Worm (Caenorhabditis elegans) whole organism, early embryonic: Measurements from ENCODE around the gene str-116.

Experiments
- F13C5.2 ChIP-seq: sonication (generic microtip); optimal IDR thresholded peaks from 2 replicates; lab custom pipeline; 2017; ENCODE audit warnings: mild to moderate bottlenecking, missing genetic modification characterization, inconsistent platforms, missing compliant biosample characterization
- aly-1 ChIP-seq: sonication (generic microtip); optimal IDR thresholded peaks from 2 replicates; lab custom pipeline; 2016; ENCODE audit warnings: missing genetic modification characterization, missing compliant biosample characterization
- ama-1 ChIP-seq: fragments of 150-350 bp; optimal IDR thresholded peaks from 2 replicates; lab custom pipeline; 2014
- ceh-13 ChIP-seq: fragments of 200-800 bp; sonication (Bioruptor generic); optimal IDR thresholded peaks from 2 replicates; lab custom pipeline; 2018; ENCODE audit warnings: mild to moderate bottlenecking, missing genetic modification characterization, missing compliant biosample characterization
- ceh-36 ChIP-seq: sonication (generic microtip); optimal IDR thresholded peaks from 2 replicates; lab custom pipeline; 2016; ENCODE audit warnings: missing genetic modification characterization, inconsistent platforms, missing compliant biosample characterization
- ets-7 ChIP-seq: sonication (generic microtip); optimal IDR thresholded peaks from 2 replicates; lab custom pipeline; 2016; ENCODE audit warnings: missing genotype, missing genetic modification characterization, missing compliant biosample characterization
- flt-1 ChIP-seq: fragments of 200-800 bp; sonication (Bioruptor generic); IDR thresholded peaks from 2 replicates; pipeline ENCODE4 v1.3.6; 2022; ENCODE audit warnings: missing genetic modification characterization, missing compliant biosample characterization
- hmbx-1 ChIP-seq: sonication (generic microtip); optimal IDR thresholded peaks from 2 replicates; lab custom pipeline; 2016; ENCODE audit warnings: mild to moderate bottlenecking, missing genetic modification characterization, missing compliant biosample characterization
- hmg-4 ChIP-seq: fragments of 200-800 bp; sonication (Bioruptor generic); optimal IDR thresholded peaks from 2 replicates; lab custom pipeline; 2018; ENCODE audit warnings: mild to moderate bottlenecking, missing genetic modification characterization, missing compliant biosample characterization
- hnd-1 ChIP-seq: sonication (generic microtip); optimal IDR thresholded peaks from 2 replicates; lab custom pipeline; 2016; ENCODE audit warnings: missing genetic modification characterization, missing compliant biosample characterization
- scrt-1 ChIP-seq: fragments of 200-800 bp; sonication (Bioruptor generic); IDR thresholded peaks from 2 replicates; pipeline ENCODE4 v1.3.6; 2022; ENCODE audit warnings: missing genetic modification characterization, missing compliant biosample characterization
- sea-1 ChIP-seq: fragments of 200-800 bp; sonication (Bioruptor generic); conservative IDR thresholded peaks from 2 replicates; pipeline ENCODE4 v1.3.6; 2022; ENCODE audit warnings: missing genetic modification characterization, missing compliant biosample characterization
- tbx-11 ChIP-seq: fragments of 200-800 bp; sonication (Bioruptor generic); IDR thresholded peaks from 2 replicates; pipeline ENCODE4 v1.3.6; 2022; ENCODE audit warnings: missing genetic modification characterization, missing compliant biosample characterization
- tra-4 ChIP-seq: sonication (generic microtip); optimal IDR thresholded peaks from 2 replicates; lab custom pipeline; 2017; ENCODE audit warnings: missing genetic modification characterization, missing compliant biosample characterization

DNA sequence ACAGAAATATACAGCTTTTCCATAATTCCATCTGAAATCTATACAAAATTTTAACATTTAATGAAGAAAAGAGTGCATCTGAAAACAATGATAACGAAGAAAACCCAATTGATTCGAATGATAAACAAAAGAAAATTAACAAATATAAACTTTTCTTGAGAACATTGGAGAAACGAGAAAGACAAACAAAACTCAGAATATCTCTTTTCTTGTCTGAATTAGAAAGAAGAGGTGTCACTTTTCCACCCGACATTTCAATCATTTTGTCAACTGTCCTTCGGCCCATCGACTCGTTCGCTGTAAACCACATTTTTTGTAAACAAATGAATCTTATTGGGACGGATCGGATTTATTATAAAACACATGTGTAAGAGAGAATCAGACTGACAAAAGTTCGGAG is 40.8 kb upstream of the str-116 start, which contains the start of gene bgal-1:
- TF ChIP-seq hmg-4 (GFP tag; lab: Kevin White, UChicago) (no peak), ets-7 (tag; lab: Kevin White, UChicago) (no peak), ceh-13 (no peak), hnd-1 (tag; lab: Kevin White, UChicago) (no peak), ama-1 (no peak), flt-1 (no peak), F13C5.2 (no peak), ceh-36 (tag; lab: Kevin White, UChicago) (no peak), tbx-11 (GFP tag; lab: Robert Waterston, UW) (no peak), scrt-1 (GFP tag; lab: Robert Waterston, UW) (no peak), aly-1 (tag; lab: Kevin White, UChicago) (no peak), tra-4 (no peak), hmbx-1 (no peak), sea-1 (no peak)
